Worm (Caenorhabditis elegans): ENCODE results near the gene F49F1.4.

ce11 chrIV:4068480-4068879 lies 47.1 kb downstream of the F49F1.4 start, which contains the start of gene fbxb-55:
- TF ChIP-seq mep-1 (tag; optimal IDR thresholded peaks at IDR 0.05) (no peak), fos-1 (tag; optimal IDR thresholded peaks at IDR 0.05) (no peak), pqm-1 (tag; optimal IDR thresholded peaks at IDR 0.05) (no peak), C16A3.4 (tag; optimal IDR thresholded peaks at IDR 0.05) (no peak), nhr-28 (tag; optimal IDR thresholded peaks at IDR 0.05) (no peak), snu-23 (GFP tag; optimal IDR thresholded peaks at IDR 0.05) (no peak), nhr-11 (tag; optimal IDR thresholded peaks at IDR 0.05) (no peak), unc-30 (tag; optimal IDR thresholded peaks at IDR 0.05) (no peak), zag-1 (tag; optimal IDR thresholded peaks at IDR 0.05) (no peak), snpc-4 (tag; optimal IDR thresholded peaks at IDR 0.05) (no peak), fkh-10 (GFP tag; optimal IDR thresholded peaks at IDR 0.05) (no peak)

Data from whole organism, L1 larva.